Worm (Caenorhabditis elegans) whole organism, L3 larva: ENCODE results near the gene fut-6.

Source experiments
- ama-1 ChIP-seq: fragments of 150-350 bp; optimal IDR thresholded peaks from 2 replicates; lab custom pipeline; 2018
- egl-5 ChIP-seq: fragments of 150-350 bp; optimal IDR thresholded peaks from 2 replicates; lab custom pipeline; 2017; ENCODE audit warnings: missing biosample characterization, missing genetic modification reagents, missing genetic modification characterization, inconsistent platforms
- elt-1 ChIP-seq: fragments of 150-350 bp; optimal IDR thresholded peaks from 2 replicates; lab custom pipeline; 2014; ENCODE audit warnings: missing biosample characterization, missing genetic modification characterization
- elt-2 ChIP-seq: sonication (generic microtip); optimal IDR thresholded peaks from 2 replicates; lab custom pipeline; 2016; ENCODE audit warnings: missing genetic modification reagents, mild to moderate bottlenecking, missing genetic modification characterization, missing compliant biosample characterization
- elt-3 ChIP-seq, 3 experiments: fragments of 150-350 bp in 1 of 3; sonication (generic microtip) in 2 of 3; optimal IDR thresholded peaks; 2 replicates in 2 of 3; 4 replicates in 1 of 3; lab custom pipeline; 2014 to 2017; ENCODE audit warnings: missing biosample characterization in 3 of 3, missing genetic modification characterization in 3 of 3
- lin-39 ChIP-seq: fragments of 150-350 bp; optimal IDR thresholded peaks from 2 replicates; lab custom pipeline; 2018; ENCODE audit warnings: missing biosample characterization, missing genetic modification reagents, missing genetic modification characterization
- nhr-25 ChIP-seq: sonication (generic microtip); optimal IDR thresholded peaks from 2 replicates; lab custom pipeline; 2017; ENCODE audit warnings: missing biosample characterization, missing genetic modification characterization
- ztf-4 ChIP-seq: fragments of 150-350 bp; optimal IDR thresholded peaks from 2 replicates; lab custom pipeline; 2014; ENCODE audit warnings: missing biosample characterization, missing genetic modification characterization

- TF ChIP-seq ama-1 (lab: Kevin White, UChicago) (no peak), elt-3 (tag; optimal IDR thresholded peaks at IDR 0.05; lab: Kevin White, UChicago) (no peak), ztf-4 (tag; lab: Kevin White, UChicago) (no peak), elt-2 (no peak), nhr-25 (no peak), egl-5 (tag; lab: Kevin White, UChicago) (no peak), lin-39 (tag; lab: Kevin White, UChicago) (no peak), elt-1 (no peak)
Observed at ce11 chrII:4617990-4618389, 37.7 kb downstream of the fut-6 start, which contains the start of gene clec-137.
